Fruit fly (Drosophila melanogaster) whole organism, pupa: ENCODE results near the gene CG32647.

Source experiments
- CG10348 ChIP-seq: fragments of 200-800 bp; sonication (Bioruptor generic); IDR thresholded peaks from 2 replicates; pipeline ENCODE4 v1.3.6; 2022; ENCODE audit warnings: missing biosample characterization, missing genetic modification characterization
- CG13204 ChIP-seq: fragments of 200-800 bp; sonication (Bioruptor generic); optimal IDR thresholded peaks from 2 replicates; lab custom pipeline; 2018; ENCODE audit warnings: missing biosample characterization, mild to moderate bottlenecking, missing genetic modification characterization, moderate library complexity
- CG15710 ChIP-seq: fragments of 200-800 bp; sonication (Bioruptor generic); optimal IDR thresholded peaks from 2 replicates; lab custom pipeline; 2018; ENCODE audit warnings: missing biosample characterization, mild to moderate bottlenecking, missing genetic modification characterization, moderate library complexity
- CG34367 ChIP-seq: fragments of 200-800 bp; sonication (Bioruptor generic); optimal IDR thresholded peaks from 2 replicates; lab custom pipeline; 2018; ENCODE audit warnings: missing biosample characterization, mild to moderate bottlenecking, missing genetic modification characterization
- CG8301 ChIP-seq: fragments of 200-800 bp; sonication (Bioruptor generic); optimal IDR thresholded peaks from 2 replicates; lab custom pipeline; 2018; ENCODE audit warnings: missing biosample characterization, mild to moderate bottlenecking, missing genetic modification characterization
- EcR ChIP-seq: fragments of 200-800 bp; sonication (Bioruptor generic); optimal IDR thresholded peaks from 3 replicates; lab custom pipeline; 2019; ENCODE audit warnings: missing biosample characterization, missing genetic modification characterization, mild to moderate bottlenecking, moderate library complexity, missing genetic modification reagents
- Pif1B ChIP-seq: fragments of 200-800 bp; sonication (Bioruptor generic); optimal IDR thresholded peaks from 3 replicates; lab custom pipeline; 2016; ENCODE audit warnings: missing biosample characterization, missing genetic modification characterization
- rn ChIP-seq: fragments of 200-800 bp; sonication (Bioruptor generic); IDR thresholded peaks from 2 replicates; pipeline ENCODE4 v1.3.6; 2022; ENCODE audit warnings: missing biosample characterization, missing genetic modification characterization

DNA sequence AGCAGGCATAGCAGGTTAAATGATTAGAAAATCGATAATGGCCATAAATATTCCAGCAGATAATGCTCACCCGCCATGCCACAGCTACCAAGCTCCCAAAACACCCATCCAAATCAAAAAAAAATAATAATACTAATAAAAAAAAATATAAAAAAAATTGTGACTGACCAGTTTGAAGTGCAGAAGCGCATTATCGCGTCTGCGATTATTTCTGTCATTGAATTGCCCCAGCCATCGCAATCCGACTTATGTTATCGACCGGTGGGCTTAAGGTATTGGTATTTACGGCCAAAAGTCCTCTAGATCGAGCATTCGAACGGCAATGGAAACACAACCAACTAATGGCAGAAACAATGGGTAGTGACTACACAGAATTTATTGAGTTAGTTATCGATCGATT, 52.3 kb downstream of the CG32647 start:
- no peak for TF ChIP-seq rn (GFP tag; lab: Robert Waterston, UW)
- no peak for TF ChIP-seq EcR (GFP tag; lab: Kevin White, UChicago)
- TF ChIP-seq CG13204: no peak
- TF ChIP-seq CG34367: no peak
- no peak for TF ChIP-seq CG15710 (tag; lab: Kevin White, UChicago)
- TF ChIP-seq CG8301 (tag; lab: Kevin White, UChicago): no peak
- no peak for TF ChIP-seq CG10348 (GFP tag; lab: Robert Waterston, UW)
- TF ChIP-seq Pif1B (GFP tag; lab: Kevin White, UChicago): no peak
